Worm (Caenorhabditis elegans): ENCODE data around the gene C33G3.6.

DNA sequence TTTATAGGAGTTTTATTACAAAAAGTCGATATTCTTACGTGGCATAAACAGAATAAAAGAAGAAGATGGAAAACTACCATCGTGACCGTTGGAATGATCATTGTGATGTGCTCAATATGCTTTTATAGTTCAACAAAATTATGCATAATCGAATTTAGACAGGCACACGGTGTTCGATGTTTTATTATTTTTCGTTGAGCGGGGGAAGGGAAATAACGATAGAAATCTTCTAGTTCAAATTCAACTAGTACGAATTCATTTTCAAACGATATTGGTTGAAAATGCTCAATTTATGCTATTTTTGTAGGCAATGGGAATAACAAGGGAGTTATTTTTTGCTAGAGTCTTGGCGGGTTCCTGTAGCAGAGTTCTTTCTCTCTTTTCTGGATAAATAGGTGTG lies 5.6 kb downstream of the C33G3.6 start, which contains the start of gene C33G3.5:
- TF ChIP-seq unc-62 (GFP tag; optimal IDR thresholded peaks at IDR 0.05) (no peak), lin-13 (tag; optimal IDR thresholded peaks at IDR 0.05) (no peak), elt-3 (tag; optimal IDR thresholded peaks at IDR 0.05) (no peak), nhr-28 (tag; optimal IDR thresholded peaks at IDR 0.05) (no peak), ztf-11 (tag; optimal IDR thresholded peaks at IDR 0.05) (no peak), snpc-4 (tag; optimal IDR thresholded peaks at IDR 0.05) (no peak), unc-39 (tag; optimal IDR thresholded peaks at IDR 0.05) (no peak), drap-1 (GFP tag; optimal IDR thresholded peaks at IDR 0.05) (no peak), ces-1 (GFP tag; optimal IDR thresholded peaks at IDR 0.05) (no peak), mab-5 (tag; optimal IDR thresholded peaks at IDR 0.05) (no peak)

Data from whole organism, mixed stage, embryonic.